Worm (Caenorhabditis elegans): Measurements from ENCODE around the gene srw-118.

srw-118 gene

ce11 chrV:2979978-2980377, at the start of gene srw-118:
Gene srw-118 (minus strand): TSS chrV:2980078.
- no peak for TF ChIP-seq nhr-76 (tag; optimal IDR thresholded peaks at IDR 0.05)
- no peak for TF ChIP-seq xbp-1 (tag; optimal IDR thresholded peaks at IDR 0.05)
- no peak for TF ChIP-seq efl-1 (optimal IDR thresholded peaks at IDR 0.05)
- no peak for TF ChIP-seq efl-1 (GFP tag; optimal IDR thresholded peaks at IDR 0.05 in 1 of 2)
- TF ChIP-seq lin-13 (GFP tag; optimal IDR thresholded peaks at IDR 0.05): no peak
- TF ChIP-seq hlh-4 (tag; optimal IDR thresholded peaks at IDR 0.05): no peak
- no peak for TF ChIP-seq aha-1 (tag; optimal IDR thresholded peaks at IDR 0.05)
- no peak for TF ChIP-seq sup-37 (GFP tag; optimal IDR thresholded peaks at IDR 0.05)
- no peak for TF ChIP-seq nhr-85 (tag)
- no peak for TF ChIP-seq dpl-1 (GFP tag; optimal IDR thresholded peaks at IDR 0.05)
- TF ChIP-seq lin-15B (tag; optimal IDR thresholded peaks at IDR 0.05): no peak
- no peak for TF ChIP-seq egl-27 (tag; optimal IDR thresholded peaks at IDR 0.05)
- no peak for TF ChIP-seq unc-86 (tag; optimal IDR thresholded peaks at IDR 0.05)
- no peak for TF ChIP-seq ztf-4 (tag; optimal IDR thresholded peaks at IDR 0.05)
- TF ChIP-seq hpl-2 (GFP tag; optimal IDR thresholded peaks at IDR 0.05): no peak
- TF ChIP-seq nhr-77 (tag; optimal IDR thresholded peaks at IDR 0.05): no peak
- no peak for TF ChIP-seq C04F5.9 (tag; optimal IDR thresholded peaks at IDR 0.05)

ce11 chrV:3028205-3028604, 48.3 kb upstream of the srw-118 start, which contains the start of gene asp-7:
Gene asp-7 (plus strand): TSS chrV:3028285.
- TF ChIP-seq fkh-4 (tag; optimal IDR thresholded peaks at IDR 0.05; ENCODE audit: borderline replicate concordance): no peak
- TF ChIP-seq efl-1 (optimal IDR thresholded peaks at IDR 0.05): no peak
- peak in 1 of 2 experiments; percentile 80 for TF ChIP-seq efl-1 (GFP tag; optimal IDR thresholded peaks at IDR 0.05 in 1 of 2)

- no peak for TF ChIP-seq xbp-1 (tag; optimal IDR thresholded peaks at IDR 0.05)
- TF ChIP-seq mep-1 (tag; optimal IDR thresholded peaks at IDR 0.05): no peak
- no peak for TF ChIP-seq nhr-20 (tag; optimal IDR thresholded peaks at IDR 0.05)
- peak; percentile 60 for TF ChIP-seq elt-2 (tag; optimal IDR thresholded peaks at IDR 0.05)
These were observed 44.4 kb upstream of the srw-118 start, which contains the start of gene asp-8 for ce11 chrV:3024274-3024673. Gene asp-8 (plus strand): TSS chrV:3024549.

ce11 chrV:3021306-3021705, 41.4 kb upstream of the srw-118 start, which contains the start of gene irld-12:
Gene irld-12 (minus strand): TSS chrV:3021406.
- TF ChIP-seq C16A3.4 (tag; optimal IDR thresholded peaks at IDR 0.05): no peak
- TF ChIP-seq xbp-1 (tag; optimal IDR thresholded peaks at IDR 0.05): no peak
- no peak for TF ChIP-seq ceh-82 (tag; optimal IDR thresholded peaks at IDR 0.05)
- no peak for TF ChIP-seq ceh-90 (tag; optimal IDR thresholded peaks at IDR 0.05)
- TF ChIP-seq ceh-8 (GFP tag; optimal IDR thresholded peaks at IDR 0.05): no peak
- no peak for TF ChIP-seq C04F5.9 (tag; optimal IDR thresholded peaks at IDR 0.05)
- TF ChIP-seq sox-4 (tag; optimal IDR thresholded peaks at IDR 0.05): no peak
- TF ChIP-seq egl-27 (tag; optimal IDR thresholded peaks at IDR 0.05): no peak
- no peak for TF ChIP-seq lir-3 (tag; optimal IDR thresholded peaks at IDR 0.05; ENCODE audit: poor library complexity)
- TF ChIP-seq F16B12.6 (tag; optimal IDR thresholded peaks at IDR 0.05): no peak
- no peak for TF ChIP-seq nhr-84 (tag; optimal IDR thresholded peaks at IDR 0.05)
- TF ChIP-seq hlh-17 (GFP tag; optimal IDR thresholded peaks at IDR 0.05; ENCODE audit: borderline replicate concordance): no peak
- no peak for TF ChIP-seq Y116A8C.19 (tag; optimal IDR thresholded peaks at IDR 0.05; ENCODE audit: borderline replicate concordance)
- no peak for TF ChIP-seq tbx-2 (tag; optimal IDR thresholded peaks at IDR 0.05)
- no peak for TF ChIP-seq alr-1 (tag; optimal IDR thresholded peaks at IDR 0.05; ENCODE audit: borderline replicate concordance)
- TF ChIP-seq C34B4.2 (tag; optimal IDR thresholded peaks at IDR 0.05): no peak

ce11 chrV:3017930-3018329, 38.1 kb upstream of the srw-118 start:
- TF ChIP-seq ceh-88 (GFP tag; IDR thresholded peaks at IDR 0.05): no peak
- no peak for TF ChIP-seq pax-3 (tag; optimal IDR thresholded peaks at IDR 0.05)
- no peak for TF ChIP-seq vab-15 (tag; optimal IDR thresholded peaks at IDR 0.05)
- no peak for TF ChIP-seq tbx-2 (tag; optimal IDR thresholded peaks at IDR 0.05)

All from whole organism, L1 larva.